Worm (Caenorhabditis elegans) whole organism, mixed stage, embryonic: ENCODE data around the gene F44B9.5.

Source experiments
- blmp-1 ChIP-seq: fragments of 150-350 bp; optimal IDR thresholded peaks from 2 replicates; lab custom pipeline; 2014; ENCODE audit warnings: missing biosample characterization, missing genetic modification characterization
- ceh-39 ChIP-seq: fragments of 150-350 bp; optimal IDR thresholded peaks from 2 replicates; lab custom pipeline; 2014; ENCODE audit warnings: missing biosample characterization, missing genetic modification characterization
- ceh-43 ChIP-seq: fragments of 200-800 bp; sonication (Bioruptor generic); optimal IDR thresholded peaks from 2 replicates; lab custom pipeline; 2018; ENCODE audit warnings: mild to moderate bottlenecking, missing genetic modification characterization, moderate library complexity, missing compliant biosample characterization
- ceh-83 ChIP-seq: fragments of 200-800 bp; sonication (Bioruptor generic); optimal IDR thresholded peaks from 2 replicates; lab custom pipeline; 2018; ENCODE audit warnings: mild to moderate bottlenecking, missing genetic modification characterization, missing compliant biosample characterization
- ces-1 ChIP-seq: fragments of 150-350 bp; optimal IDR thresholded peaks from 2 replicates; lab custom pipeline; 2014; ENCODE audit warnings: missing biosample characterization, missing genetic modification reagents, missing genetic modification characterization
- cnd-1 ChIP-seq: fragments of 200-800 bp; sonication (Bioruptor generic); optimal IDR thresholded peaks from 2 replicates; lab custom pipeline; 2018; ENCODE audit warnings: mild to moderate bottlenecking, missing genetic modification characterization, missing compliant biosample characterization
- drap-1 ChIP-seq: fragments of 200-800 bp; sonication (Bioruptor generic); optimal IDR thresholded peaks from 3 replicates; lab custom pipeline; 2018; ENCODE audit warnings: mild to moderate bottlenecking, missing genetic modification characterization, missing compliant biosample characterization
- elt-1 ChIP-seq: sonication (generic microtip); optimal IDR thresholded peaks from 2 replicates; lab custom pipeline; 2017; ENCODE audit warnings: missing genetic modification characterization, mild to moderate bottlenecking, missing compliant biosample characterization, antibody characterized with exemption, moderate library complexity, borderline replicate concordance; ENCODE audit not compliant: insufficient read depth
- elt-3 ChIP-seq: fragments of 150-350 bp; optimal IDR thresholded peaks from 2 replicates; lab custom pipeline; 2014; ENCODE audit warnings: missing biosample characterization, missing genetic modification characterization
- flh-1 ChIP-seq: fragments of 200-800 bp; sonication (Bioruptor generic); optimal IDR thresholded peaks from 2 replicates; lab custom pipeline; 2018; ENCODE audit warnings: mild to moderate bottlenecking, missing genetic modification characterization, moderate library complexity, missing compliant biosample characterization
- ham-2 ChIP-seq: fragments of 200-800 bp; sonication (Bioruptor generic); optimal IDR thresholded peaks from 2 replicates; lab custom pipeline; 2018; ENCODE audit warnings: mild to moderate bottlenecking, missing genetic modification characterization, missing compliant biosample characterization
- hlh-1 ChIP-seq: fragments of 150-350 bp; optimal IDR thresholded peaks from 2 replicates; lab custom pipeline; 2014; ENCODE audit warnings: missing biosample characterization, missing genetic modification reagents, missing genetic modification characterization
- lin-13 ChIP-seq: fragments of 150-350 bp; optimal IDR thresholded peaks from 2 replicates; lab custom pipeline; 2014; ENCODE audit warnings: missing biosample characterization, missing genetic modification characterization
- lin-32 ChIP-seq: fragments of 200-800 bp; sonication (Bioruptor generic); optimal IDR thresholded peaks from 2 replicates; lab custom pipeline; 2018; ENCODE audit warnings: mild to moderate bottlenecking, missing genetic modification characterization, missing compliant biosample characterization
- lsy-2 ChIP-seq: fragments of 150-350 bp; optimal IDR thresholded peaks from 2 replicates; lab custom pipeline; 2014; ENCODE audit warnings: missing biosample characterization, missing genetic modification characterization
- mab-5 ChIP-seq: fragments of 150-350 bp; optimal IDR thresholded peaks from 2 replicates; lab custom pipeline; 2014; ENCODE audit warnings: missing biosample characterization, missing genetic modification characterization
- mep-1 ChIP-seq: fragments of 150-350 bp; optimal IDR thresholded peaks from 2 replicates; lab custom pipeline; 2017; ENCODE audit warnings: missing biosample characterization, missing genetic modification reagents, missing genetic modification characterization, inconsistent platforms
- mls-2 ChIP-seq: sonication (generic microtip); optimal IDR thresholded peaks from 2 replicates; lab custom pipeline; 2016; ENCODE audit warnings: mild to moderate bottlenecking, missing genetic modification characterization, moderate library complexity, missing compliant biosample characterization
- nhr-2 ChIP-seq: fragments of 150-350 bp; optimal IDR thresholded peaks from 2 replicates; lab custom pipeline; 2014; ENCODE audit warnings: missing biosample characterization, missing genetic modification characterization
- nhr-237 ChIP-seq: fragments of 150-350 bp; optimal IDR thresholded peaks from 2 replicates; lab custom pipeline; 2014; ENCODE audit warnings: missing biosample characterization, missing genetic modification characterization
- nhr-28 ChIP-seq: fragments of 150-350 bp; optimal IDR thresholded peaks from 2 replicates; lab custom pipeline; 2014; ENCODE audit warnings: missing biosample characterization, missing genetic modification characterization
- nhr-76 ChIP-seq: sonication (generic microtip); optimal IDR thresholded peaks from 2 replicates; lab custom pipeline; 2017; ENCODE audit warnings: missing biosample characterization, missing genetic modification characterization
- pha-4 ChIP-seq: fragments of 150-350 bp; optimal IDR thresholded peaks from 2 replicates; lab custom pipeline; 2018; ENCODE audit warnings: missing biosample characterization, missing genetic modification reagents, missing genetic modification characterization
- sem-2 ChIP-seq: fragments of 200-800 bp; sonication (Bioruptor generic); optimal IDR thresholded peaks from 2 replicates; lab custom pipeline; 2018; ENCODE audit warnings: mild to moderate bottlenecking, missing genetic modification characterization, missing compliant biosample characterization
- snpc-4 ChIP-seq: fragments of 150-350 bp; optimal IDR thresholded peaks from 2 replicates; lab custom pipeline; 2014; ENCODE audit warnings: missing biosample characterization, missing genetic modification characterization
- sptf-1 ChIP-seq: sonication (generic microtip); optimal IDR thresholded peaks from 2 replicates; lab custom pipeline; 2017; ENCODE audit warnings: mild to moderate bottlenecking, missing genetic modification characterization, moderate library complexity, missing compliant biosample characterization
- unc-120 ChIP-seq: sonication (generic microtip); optimal IDR thresholded peaks from 2 replicates; lab custom pipeline; 2017; ENCODE audit warnings: missing genetic modification characterization, missing compliant biosample characterization; ENCODE audit not compliant: poor library complexity, severe bottlenecking
- unc-39 ChIP-seq: fragments of 150-350 bp; optimal IDR thresholded peaks from 2 replicates; lab custom pipeline; 2014; ENCODE audit warnings: missing biosample characterization, missing genetic modification characterization
- unc-62 ChIP-seq: fragments of 150-350 bp; optimal IDR thresholded peaks from 2 replicates; lab custom pipeline; 2014; ENCODE audit warnings: missing biosample characterization, missing genetic modification reagents, missing genetic modification characterization
- zip-8 ChIP-seq: fragments of 150-350 bp; optimal IDR thresholded peaks from 2 replicates; lab custom pipeline; 2014; ENCODE audit warnings: missing biosample characterization, missing genetic modification characterization
- ztf-11 ChIP-seq: fragments of 150-350 bp; optimal IDR thresholded peaks from 2 replicates; lab custom pipeline; 2014; ENCODE audit warnings: missing biosample characterization, missing genetic modification characterization

The F44B9.5 gene

ce11 chrIII:7973968-7974607 is 42.2 kb downstream of the F44B9.5 start:
- no peak for TF ChIP-seq unc-39 (tag; lab: Kevin White, UChicago)
- TF ChIP-seq snpc-4 (tag; lab: Kevin White, UChicago) = no peak
- TF ChIP-seq cnd-1 (tag; lab: Kevin White, UChicago) = no peak
- no peak for TF ChIP-seq ces-1 (GFP tag; lab: Kevin White, UChicago)
- TF ChIP-seq ceh-83 (GFP tag; lab: Kevin White, UChicago) = no peak
- TF ChIP-seq ceh-43 (GFP tag; lab: Kevin White, UChicago) = no peak
- no peak for TF ChIP-seq mep-1 (tag; lab: Kevin White, UChicago)
- TF ChIP-seq pha-4 (tag; lab: Kevin White, UChicago) = no peak
- no peak for TF ChIP-seq blmp-1 (tag; lab: Kevin White, UChicago)

DNA sequence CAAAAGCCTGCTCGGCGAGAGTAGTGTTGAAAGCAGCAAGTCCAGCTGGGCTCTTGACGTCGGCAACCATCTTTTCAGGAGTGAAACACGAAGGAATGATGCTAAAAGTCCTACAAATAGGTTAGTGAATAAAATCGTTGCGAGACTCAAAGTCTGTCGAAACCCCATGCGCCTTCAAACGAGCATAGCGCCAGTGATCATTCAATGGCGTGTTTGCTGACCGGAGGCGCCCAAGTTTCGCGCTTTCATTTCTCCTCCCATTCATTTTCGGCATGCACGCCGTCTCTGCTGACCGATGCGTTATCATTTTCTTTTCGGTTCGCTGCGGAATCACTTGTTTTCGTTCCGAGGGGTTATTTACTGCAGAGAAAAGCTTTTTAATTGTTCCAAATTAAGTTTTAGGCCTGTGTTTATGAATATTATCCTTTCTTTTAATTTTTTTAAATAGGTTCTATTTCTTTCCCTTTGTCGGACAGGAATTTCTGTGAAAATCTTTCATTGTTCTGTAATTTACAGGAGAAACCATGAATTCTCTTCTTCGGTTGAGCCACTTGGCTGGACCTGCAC is 43.1 kb downstream of the F44B9.5 start, which contains the start of the genes eef-1B.1 and aco-2:
Gene eef-1B.1, minus strand, starts transcription at position 186 of the 567 bp plus-strand sequence.
Gene aco-2, plus strand, starts transcription at position 517 of the 567 bp plus-strand sequence.
- peak; percentile 6 for TF ChIP-seq unc-62
- peak; percentile 43 for TF ChIP-seq lin-13 (tag; lab: Kevin White, UChicago)
- peak; percentile 33 for TF ChIP-seq ces-1 (GFP tag; lab: Kevin White, UChicago)
- no peak for TF ChIP-seq nhr-76
- no peak for TF ChIP-seq lin-32
- peak; percentile 67 for TF ChIP-seq pha-4 (tag; lab: Kevin White, UChicago)
- no peak for TF ChIP-seq ceh-43 (GFP tag; lab: Kevin White, UChicago)
- TF ChIP-seq drap-1 (GFP tag; lab: Kevin White, UChicago) = peak; percentile 22
- TF ChIP-seq nhr-2 (tag; lab: Kevin White, UChicago) = no peak
- peak; percentile 80 for TF ChIP-seq lsy-2
- TF ChIP-seq hlh-1 (tag; lab: Kevin White, UChicago) = peak; percentile 28
- TF ChIP-seq mep-1 (tag; lab: Kevin White, UChicago) = peak; percentile 30
- TF ChIP-seq nhr-237 = peak; percentile 28

DNA sequence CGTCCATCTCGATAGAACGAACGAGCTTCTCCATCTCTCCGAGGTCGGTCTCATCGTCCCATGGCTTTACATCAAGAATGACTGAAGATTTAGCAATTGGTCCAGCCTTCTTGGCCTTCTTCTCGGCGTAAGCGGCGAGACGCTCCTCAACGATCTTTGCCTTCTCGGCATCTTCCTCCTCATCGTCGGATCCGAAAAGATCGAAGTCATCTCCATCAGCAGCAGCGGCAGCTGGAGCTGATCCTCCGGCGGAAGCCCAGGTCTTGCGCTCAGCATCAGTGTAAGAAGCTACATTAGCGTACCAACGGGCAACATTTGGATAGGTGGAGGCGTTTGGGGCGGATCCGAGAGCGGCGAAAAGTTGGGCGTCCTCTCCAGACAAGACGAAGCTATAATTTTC is 43.7 kb downstream of the F44B9.5 start:
- TF ChIP-seq mls-2 (tag; lab: Kevin White, UChicago) (no peak), zip-8 (tag; lab: Kevin White, UChicago) (no peak), ces-1 (GFP tag; lab: Kevin White, UChicago) (no peak), nhr-28 (tag; lab: Kevin White, UChicago) (no peak), nhr-76 (no peak), hlh-1 (tag; lab: Kevin White, UChicago) (no peak), sptf-1 (tag; lab: Kevin White, UChicago) (no peak), mab-5 (tag; lab: Kevin White, UChicago) (no peak)

DNA sequence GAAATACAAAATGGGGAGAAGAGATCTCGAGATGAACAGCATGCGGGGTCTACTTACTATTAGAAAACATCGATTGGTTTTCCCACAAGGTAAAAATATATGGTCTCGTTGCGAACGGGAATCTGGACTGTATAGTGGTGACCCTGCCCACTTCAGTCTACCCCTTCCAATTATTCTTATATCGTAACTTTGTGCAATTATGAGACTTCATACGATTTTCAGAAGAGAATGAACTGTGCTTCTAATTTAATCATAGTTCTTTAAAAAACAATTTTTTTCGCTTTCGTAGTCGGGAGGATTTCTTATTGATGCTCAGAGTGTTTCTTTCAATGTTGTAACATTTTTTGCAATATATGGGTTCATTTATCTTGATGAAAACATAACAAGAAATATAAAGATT is 44.3 kb downstream of the F44B9.5 start, which contains the start of gene F54H12.5:
Gene F54H12.5, minus strand, starts transcription at position 101 of the 400 bp plus-strand sequence.
- TF ChIP-seq nhr-76 = no peak
- no peak for TF ChIP-seq snpc-4 (tag; lab: Kevin White, UChicago)
- no peak for TF ChIP-seq unc-120 (tag; lab: Kevin White, UChicago)
- no peak for TF ChIP-seq sem-2 (GFP tag; lab: Kevin White, UChicago)
- TF ChIP-seq ceh-39 = peak; percentile 27
- TF ChIP-seq ham-2 (GFP tag; lab: Kevin White, UChicago) = no peak
- no peak for TF ChIP-seq lin-32
- TF ChIP-seq mab-5 (tag; lab: Kevin White, UChicago) = no peak
- no peak for TF ChIP-seq ceh-43 (GFP tag; lab: Kevin White, UChicago)

ce11 chrIII:7969121-7969520 is 47.2 kb downstream of the F44B9.5 start, which contains the start of the genes F54H12.8 and F54H12.7:
Gene F54H12.8 (minus strand): TSS chrIII:7969221.
Gene F54H12.7 (plus strand): TSS chrIII:7969349.
- TF ChIP-seq lin-13 (tag; lab: Kevin White, UChicago) (no peak), unc-120 (tag; lab: Kevin White, UChicago) (no peak), ztf-11 (tag; lab: Kevin White, UChicago) (no peak), elt-3 (tag; lab: Kevin White, UChicago) (no peak), blmp-1 (tag; lab: Kevin White, UChicago) (no peak), sem-2 (GFP tag; lab: Kevin White, UChicago) (no peak), pha-4 (tag; lab: Kevin White, UChicago) (no peak), mab-5 (tag; lab: Kevin White, UChicago) (no peak), flh-1 (GFP tag; lab: Kevin White, UChicago) (no peak), nhr-237 (no peak), hlh-1 (tag; lab: Kevin White, UChicago) (no peak), elt-1 (tag; lab: Kevin White, UChicago) (no peak), ham-2 (GFP tag; lab: Kevin White, UChicago) (no peak), nhr-2 (tag; lab: Kevin White, UChicago) (no peak), drap-1 (GFP tag; lab: Kevin White, UChicago) (no peak), lsy-2 (no peak)
